Worm (Caenorhabditis elegans) whole organism, L3 larva: ENCODE measurements around the gene Y116A8C.33.

Experiments used
- R02D3.7 ChIP-seq: fragments of 150-350 bp; optimal IDR thresholded peaks from 2 replicates; lab custom pipeline; 2014; ENCODE audit warnings: missing biosample characterization, missing genetic modification characterization
- daf-12 ChIP-seq: fragments of 150-350 bp; optimal IDR thresholded peaks from 2 replicates; lab custom pipeline; 2014; ENCODE audit warnings: missing biosample characterization, missing genetic modification reagents, missing genetic modification characterization
- elt-2 ChIP-seq: sonication (generic microtip); optimal IDR thresholded peaks from 2 replicates; lab custom pipeline; 2016; ENCODE audit warnings: missing genetic modification reagents, mild to moderate bottlenecking, missing genetic modification characterization, missing compliant biosample characterization
- nhr-11 ChIP-seq: fragments of 150-350 bp; optimal IDR thresholded peaks from 2 replicates; lab custom pipeline; 2014; ENCODE audit warnings: missing biosample characterization, missing genetic modification characterization
- nhr-12 ChIP-seq: fragments of 150-350 bp; optimal IDR thresholded peaks from 2 replicates; lab custom pipeline; 2014; ENCODE audit warnings: missing biosample characterization, missing genetic modification characterization
- sea-2 ChIP-seq: fragments of 150-350 bp; sonication (generic microtip); optimal IDR thresholded peaks from 4 replicates; lab custom pipeline; 2014; ENCODE audit warnings: missing biosample characterization, missing genetic modification reagents, missing genetic modification characterization
- skn-1 ChIP-seq: fragments of 150-350 bp; optimal IDR thresholded peaks from 2 replicates; lab custom pipeline; 2014; ENCODE audit warnings: missing biosample characterization, missing genetic modification characterization
- unc-62 ChIP-seq: fragments of 150-350 bp; sonication (generic microtip); optimal IDR thresholded peaks from 4 replicates; lab custom pipeline; 2014; ENCODE audit warnings: missing biosample characterization, missing genetic modification reagents, missing genetic modification characterization

- TF ChIP-seq nhr-12: no peak
- TF ChIP-seq daf-12 (tag; lab: Kevin White, UChicago): no peak
- TF ChIP-seq elt-2 (tag; lab: Kevin White, UChicago): no peak
- TF ChIP-seq nhr-11: no peak
- no peak for TF ChIP-seq skn-1 (tag; lab: Kevin White, UChicago)
- TF ChIP-seq R02D3.7 (tag; lab: Kevin White, UChicago): no peak
- no peak for TF ChIP-seq unc-62
- no peak for TF ChIP-seq sea-2 (GFP tag; lab: Kevin White, UChicago)
Measured at ce11 chrIV:17105578-17105977, 6.3 kb upstream of the Y116A8C.33 start.
